Worm (Caenorhabditis elegans): ENCODE results near the gene unc-103.

- TF ChIP-seq scrt-1 (GFP tag; IDR thresholded peaks at IDR 0.05): no peak
- no peak for TF ChIP-seq tra-4 (tag; optimal IDR thresholded peaks at IDR 0.05)
- no peak for TF ChIP-seq sea-1 (GFP tag; conservative IDR thresholded peaks at IDR 0.05)
- no peak for TF ChIP-seq ama-1 (optimal IDR thresholded peaks at IDR 0.05)
- TF ChIP-seq hmbx-1 (tag; optimal IDR thresholded peaks at IDR 0.05): no peak
- peak; percentile 64 for TF ChIP-seq ceh-36 (tag; optimal IDR thresholded peaks at IDR 0.05)
- no peak for TF ChIP-seq flt-1 (GFP tag; IDR thresholded peaks at IDR 0.05)
- TF ChIP-seq pes-1 (GFP tag; IDR thresholded peaks at IDR 0.05): no peak
- TF ChIP-seq aly-1 (tag; optimal IDR thresholded peaks at IDR 0.05): no peak
- TF ChIP-seq tbx-37 (GFP tag; conservative IDR thresholded peaks at IDR 0.05): no peak
- TF ChIP-seq B0310.2 (tag; optimal IDR thresholded peaks at IDR 0.05): no peak
Measured at ce11 chrIII:4099884-4100596, 15.1 kb upstream of the unc-103 start.

Data from whole organism, early embryonic.